Worm (Caenorhabditis elegans) whole organism, L1 larva: ENCODE results near the gene F28G4.3.

Experiments
- C04F5.9 ChIP-seq: sonication (generic microtip); optimal IDR thresholded peaks from 2 replicates; lab custom pipeline; 2016; ENCODE audit warnings: missing genetic modification characterization, missing compliant biosample characterization
- F16B12.6 ChIP-seq: fragments of 150-350 bp; optimal IDR thresholded peaks from 2 replicates; lab custom pipeline; 2014; ENCODE audit warnings: missing biosample characterization, missing genetic modification characterization
- Y116A8C.19 ChIP-seq: sonication (generic microtip); optimal IDR thresholded peaks from 2 replicates; lab custom pipeline; 2016; ENCODE audit warnings: missing compliant biosample characterization, missing genetic modification characterization, borderline replicate concordance
- aha-1 ChIP-seq: fragments of 150-350 bp; optimal IDR thresholded peaks from 2 replicates; lab custom pipeline; 2014; ENCODE audit warnings: missing biosample characterization, missing genetic modification characterization
- alr-1 ChIP-seq: fragments of 200-800 bp; sonication (Bioruptor generic); optimal IDR thresholded peaks from 2 replicates; lab custom pipeline; 2018; ENCODE audit warnings: borderline replicate concordance, mild to moderate bottlenecking, missing genetic modification characterization, missing compliant biosample characterization
- aly-2 ChIP-seq: fragments of 150-350 bp; optimal IDR thresholded peaks from 2 replicates; lab custom pipeline; 2014; ENCODE audit warnings: missing biosample characterization, missing genetic modification characterization
- ceh-63 ChIP-seq: fragments of 200-800 bp; sonication (Bioruptor generic); optimal IDR thresholded peaks from 2 replicates; lab custom pipeline; 2018; ENCODE audit warnings: mild to moderate bottlenecking, missing genetic modification characterization, missing compliant biosample characterization
- ceh-8 ChIP-seq: fragments of 200-800 bp; sonication (Bioruptor generic); optimal IDR thresholded peaks from 2 replicates; lab custom pipeline; 2018; ENCODE audit warnings: mild to moderate bottlenecking, missing genetic modification characterization, moderate library complexity, missing compliant biosample characterization
- ceh-82 ChIP-seq, 3 experiments: fragments of 150-350 bp in 1 of 3; sonication (generic microtip) in 2 of 3; optimal IDR thresholded peaks; 2 replicates each; lab custom pipeline; 2014 to 2017; ENCODE audit warnings: missing biosample characterization in 3 of 3, missing genetic modification characterization in 3 of 3
- ceh-88 ChIP-seq: fragments of 200-800 bp; sonication (Bioruptor generic); IDR thresholded peaks from 2 replicates; pipeline ENCODE4 v1.3.6; 2022; ENCODE audit warnings: missing genetic modification characterization, missing compliant biosample characterization
- dpl-1 ChIP-seq, 3 experiments: fragments of 150-350 bp in 2 of 3; sonication (generic microtip) in 1 of 3; optimal IDR thresholded peaks; 2 replicates each; lab custom pipeline; 2014 to 2017; ENCODE audit warnings: missing biosample characterization in 3 of 3, missing genetic modification characterization in 3 of 3, missing genetic modification reagents in 3 of 3
- efl-1 ChIP-seq, 4 experiments: fragments of 150-350 bp; optimal IDR thresholded peaks in 3 of 4; peaks in 1 of 4; 1 replicate in 1 of 4; 2 replicates in 3 of 4; lab custom pipeline; 2014; ENCODE audit warnings: missing biosample characterization in 2 of 4, missing genetic modification characterization in 2 of 4, missing genetic modification reagents in 2 of 4
- egl-27 ChIP-seq, 2 experiments: fragments of 150-350 bp in 1 of 2; sonication (generic microtip); optimal IDR thresholded peaks; 3 replicates each; lab custom pipeline; 2017 to 2018; ENCODE audit warnings: missing biosample characterization in 2 of 2, missing genetic modification characterization in 2 of 2, missing genetic modification reagents in 2 of 2
- elt-2 ChIP-seq: sonication (generic microtip); optimal IDR thresholded peaks from 2 replicates; lab custom pipeline; 2016; ENCODE audit warnings: missing genetic modification characterization, mild to moderate bottlenecking, inconsistent platforms, missing compliant biosample characterization, missing genetic modification reagents
- elt-3 ChIP-seq, 6 experiments: fragments of 150-350 bp in 1 of 6; sonication (generic microtip); optimal IDR thresholded peaks; 2 replicates each; lab custom pipeline; 2017 to 2018; ENCODE audit warnings: missing biosample characterization in 6 of 6, missing genetic modification characterization in 6 of 6, inconsistent platforms in 1 of 6
- ets-5 ChIP-seq: fragments of 200-800 bp; sonication (Bioruptor generic); IDR thresholded peaks from 2 replicates; pipeline ENCODE4 v1.3.6; 2022; ENCODE audit warnings: missing genetic modification characterization, missing compliant biosample characterization
- fkh-4 ChIP-seq: sonication (generic microtip); optimal IDR thresholded peaks from 2 replicates; lab custom pipeline; 2016; ENCODE audit warnings: missing compliant biosample characterization, missing genetic modification characterization, borderline replicate concordance
- fos-1 ChIP-seq: fragments of 150-350 bp; optimal IDR thresholded peaks from 2 replicates; lab custom pipeline; 2014; ENCODE audit warnings: missing biosample characterization, missing genetic modification characterization
- grh-1 ChIP-seq: fragments of 200-800 bp; sonication (Bioruptor generic); IDR thresholded peaks from 2 replicates; pipeline ENCODE4 v1.3.6; 2022; ENCODE audit warnings: missing genetic modification reagents, missing genetic modification characterization, missing compliant biosample characterization
- lin-14 ChIP-seq: fragments of 200-800 bp; sonication (Bioruptor generic); optimal IDR thresholded peaks from 2 replicates; lab custom pipeline; 2018; ENCODE audit warnings: mild to moderate bottlenecking, missing genetic modification characterization, moderate library complexity, missing compliant biosample characterization
- mab-9 ChIP-seq: fragments of 200-800 bp; sonication (Bioruptor generic); IDR thresholded peaks from 2 replicates; pipeline ENCODE4 v1.3.6; 2022; ENCODE audit warnings: missing genetic modification reagents, missing genetic modification characterization, missing compliant biosample characterization
- mep-1 ChIP-seq: fragments of 150-350 bp; optimal IDR thresholded peaks from 2 replicates; lab custom pipeline; 2014; ENCODE audit warnings: missing biosample characterization, missing genetic modification characterization
- nhr-77 ChIP-seq: fragments of 150-350 bp; optimal IDR thresholded peaks from 2 replicates; lab custom pipeline; 2014; ENCODE audit warnings: missing biosample characterization, missing genetic modification characterization
- nhr-84 ChIP-seq: sonication (generic microtip); optimal IDR thresholded peaks from 2 replicates; lab custom pipeline; 2017; ENCODE audit warnings: missing biosample characterization, missing genetic modification characterization
- nhr-85 ChIP-seq: sonication (generic microtip); peaks from one replicate; lab custom pipeline; 2016; ENCODE audit warnings: missing genetic modification characterization, inconsistent platforms, missing compliant biosample characterization
- pag-3 ChIP-seq: sonication (generic microtip); optimal IDR thresholded peaks from 2 replicates; lab custom pipeline; 2017; ENCODE audit warnings: missing genetic modification characterization, mild to moderate bottlenecking, missing compliant biosample characterization, antibody characterized with exemption, borderline replicate concordance; ENCODE audit not compliant: insufficient read depth
- rnt-1 ChIP-seq: sonication (generic microtip); optimal IDR thresholded peaks from 2 replicates; lab custom pipeline; 2016; ENCODE audit warnings: mild to moderate bottlenecking, missing genetic modification characterization, moderate library complexity, missing compliant biosample characterization
- snu-23 ChIP-seq: sonication (generic microtip); optimal IDR thresholded peaks from 2 replicates; lab custom pipeline; 2016; ENCODE audit warnings: missing genetic modification characterization, missing compliant biosample characterization
- sox-4 ChIP-seq: sonication (generic microtip); optimal IDR thresholded peaks from 2 replicates; lab custom pipeline; 2016; ENCODE audit warnings: missing genetic modification characterization, missing compliant biosample characterization
- sup-37 ChIP-seq: fragments of 200-800 bp; sonication (Bioruptor generic); optimal IDR thresholded peaks from 2 replicates; lab custom pipeline; 2018; ENCODE audit warnings: mild to moderate bottlenecking, missing genetic modification characterization, missing compliant biosample characterization
- tlp-1 ChIP-seq: fragments of 150-350 bp; optimal IDR thresholded peaks from 2 replicates; lab custom pipeline; 2014; ENCODE audit warnings: missing biosample characterization, missing genetic modification characterization
- unc-30 ChIP-seq: sonication (generic microtip); optimal IDR thresholded peaks from 2 replicates; lab custom pipeline; 2017; ENCODE audit warnings: missing biosample characterization, missing genetic modification characterization
- unc-98 ChIP-seq: fragments of 200-800 bp; sonication (Bioruptor generic); IDR thresholded peaks from 2 replicates; pipeline ENCODE4 v1.3.6; 2022; ENCODE audit warnings: missing genetic modification characterization, missing compliant biosample characterization
- vab-15 ChIP-seq: sonication (generic microtip); optimal IDR thresholded peaks from 2 replicates; lab custom pipeline; 2017; ENCODE audit warnings: missing genotype, mild to moderate bottlenecking, missing genetic modification characterization, missing compliant biosample characterization
- xbp-1 ChIP-seq: sonication (generic microtip); optimal IDR thresholded peaks from 2 replicates; lab custom pipeline; 2016; ENCODE audit warnings: missing genetic modification characterization, missing compliant biosample characterization

The F28G4.3 gene

DNA sequence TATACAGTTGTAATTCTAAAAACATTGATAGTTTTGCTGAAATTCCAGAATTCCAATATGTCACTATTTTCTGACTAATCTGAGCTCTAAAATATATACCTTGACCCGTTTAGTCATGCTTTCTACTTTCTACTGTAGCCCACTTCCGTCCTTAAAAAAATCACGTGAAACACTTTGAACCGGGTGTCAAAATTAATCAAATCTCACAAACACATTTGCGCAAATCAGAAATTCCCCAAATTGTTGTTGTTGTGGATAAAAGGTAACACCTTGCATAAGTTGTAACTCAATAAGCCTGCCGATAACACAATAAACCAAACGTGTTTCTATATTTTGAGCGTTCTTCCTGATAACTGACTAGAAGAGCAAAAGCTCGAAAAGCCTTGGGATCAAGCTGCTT lies 19.7 kb upstream of the F28G4.3 start, which contains the start of gene srxa-7:
Gene srxa-7, plus strand, starts transcription at position 301 of the 400 bp plus-strand sequence.
- TF ChIP-seq grh-1 (GFP tag; lab: Robert Waterston, UW) (no peak), C04F5.9 (tag; lab: Kevin White, UChicago) (no peak), ceh-8 (GFP tag; lab: Kevin White, UChicago) (no peak), unc-30 (tag; lab: Kevin White, UChicago) (no peak), aly-2 (no peak), Y116A8C.19 (no peak), ceh-82 (tag; optimal IDR thresholded peaks at IDR 0.05; lab: Kevin White, UChicago) (no peak), lin-14 (GFP tag; lab: Kevin White, UChicago) (no peak), fos-1 (tag; lab: Kevin White, UChicago) (no peak), ceh-88 (GFP tag; lab: Robert Waterston, UW) (no peak), nhr-77 (tag; lab: Kevin White, UChicago) (no peak), mep-1 (no peak), nhr-84 (tag; lab: Kevin White, UChicago) (no peak), rnt-1 (tag; lab: Kevin White, UChicago) (no peak), sup-37 (no peak), egl-27 (tag; optimal IDR thresholded peaks at IDR 0.05; lab: Kevin White, UChicago) (no peak), fkh-4 (tag; lab: Kevin White, UChicago) (no peak), unc-98 (GFP tag; lab: Robert Waterston, UW) (no peak), pag-3 (tag; lab: Kevin White, UChicago) (no peak), sox-4 (tag; lab: Kevin White, UChicago) (no peak)

DNA sequence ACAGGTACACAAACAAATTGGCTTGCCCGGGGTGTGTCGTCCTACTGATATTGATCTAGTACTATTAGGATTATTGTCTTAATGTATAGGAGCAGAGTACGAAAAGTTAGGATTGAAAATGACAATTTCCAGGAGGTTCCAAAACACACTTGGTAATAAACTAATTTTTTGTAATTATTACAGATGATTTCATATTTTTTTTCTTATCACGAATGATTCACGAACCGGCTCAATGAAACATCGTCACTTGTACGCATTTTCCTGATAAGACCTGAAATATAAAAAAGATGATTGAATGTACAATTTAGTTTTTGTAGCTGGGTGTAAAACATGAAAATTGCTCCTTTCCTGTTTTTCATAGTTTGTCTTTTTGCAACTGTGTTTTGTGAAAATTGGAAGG lies 14.9 kb upstream of the F28G4.3 start, which contains the start of the genes C31A11.13 and oac-6:
Gene C31A11.13, minus strand, starts transcription at position 113 of the 400 bp plus-strand sequence.
Gene oac-6, plus strand, starts transcription at position 279 of the 400 bp plus-strand sequence.
- peak; percentile 43 for TF ChIP-seq elt-2 (tag; lab: Kevin White, UChicago)
- no peak for TF ChIP-seq efl-1 (optimal IDR thresholded peaks at IDR 0.05; lab: Kevin White, UChicago)
- peak in 1 of 2 experiments; percentile 31 for TF ChIP-seq efl-1 (GFP tag; optimal IDR thresholded peaks at IDR 0.05 in 1 of 2; lab: Kevin White, UChicago)
- no peak for TF ChIP-seq ceh-63
- TF ChIP-seq aha-1, result no peak
- TF ChIP-seq vab-15 (tag; lab: Kevin White, UChicago), result no peak
- no peak for TF ChIP-seq xbp-1 (tag; lab: Kevin White, UChicago)

DNA sequence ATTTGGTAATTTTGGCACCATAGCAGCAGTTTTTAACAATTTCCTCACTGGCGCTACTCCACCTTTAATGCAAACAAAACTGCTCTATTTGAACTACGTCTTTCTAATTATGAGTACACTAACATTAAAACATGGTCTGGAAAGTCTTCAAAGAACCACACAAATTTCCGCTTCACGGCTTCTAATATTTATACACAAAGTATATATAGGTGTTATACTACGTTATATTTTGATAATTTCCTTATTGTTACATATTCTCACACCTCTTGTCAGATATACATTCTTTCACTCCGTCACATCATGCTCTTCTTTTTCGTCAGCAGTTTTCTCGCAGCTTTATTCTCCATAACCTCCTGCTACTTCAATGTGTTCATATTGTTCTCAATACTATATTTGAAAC lies 12.8 kb upstream of the F28G4.3 start, which contains the start of gene srbc-82:
Gene srbc-82, plus strand, starts transcription at position 301 of the 400 bp plus-strand sequence.
- TF ChIP-seq nhr-84 (tag; lab: Kevin White, UChicago), result no peak
- no peak for TF ChIP-seq alr-1 (tag; lab: Kevin White, UChicago)
- TF ChIP-seq mab-9, result no peak
- no peak for TF ChIP-seq snu-23 (GFP tag; lab: Kevin White, UChicago)
- TF ChIP-seq elt-3 (tag; optimal IDR thresholded peaks at IDR 0.05; lab: Kevin White, UChicago), result no peak
- TF ChIP-seq C04F5.9 (tag; lab: Kevin White, UChicago), result no peak
- no peak for TF ChIP-seq tlp-1 (tag; lab: Kevin White, UChicago)
- no peak for TF ChIP-seq lin-14 (GFP tag; lab: Kevin White, UChicago)
- TF ChIP-seq ets-5, result no peak
- no peak for TF ChIP-seq vab-15 (tag; lab: Kevin White, UChicago)

DNA sequence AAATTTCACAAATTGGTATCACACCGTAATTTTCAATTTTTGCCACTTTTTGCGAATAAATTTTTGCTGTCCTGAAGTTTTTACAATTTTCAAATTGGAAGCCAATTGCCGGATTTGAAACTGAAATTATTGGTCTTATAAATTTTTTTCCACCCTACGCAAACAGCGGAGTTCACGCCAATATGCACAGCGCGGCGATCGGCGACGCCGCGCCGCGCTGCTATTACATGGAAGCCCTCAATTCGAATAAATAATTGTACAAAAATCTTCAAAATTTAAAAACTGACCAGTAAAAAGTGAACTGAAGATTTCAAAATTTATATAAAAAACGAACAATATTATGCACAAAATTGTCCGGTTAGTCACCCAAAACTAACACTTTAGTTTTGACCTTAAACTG lies 12.3 kb upstream of the F28G4.3 start:
- TF ChIP-seq nhr-85 (tag; lab: Kevin White, UChicago) (no peak), nhr-77 (tag; lab: Kevin White, UChicago) (no peak), F16B12.6 (tag; lab: Kevin White, UChicago) (peak; percentile 29), dpl-1 (GFP tag; optimal IDR thresholded peaks at IDR 0.05; lab: Kevin White, UChicago) (no peak)
